Worm (Caenorhabditis elegans): Measurements from ENCODE around the gene set-23.

ce11 chrIV:1633445-1633844 lies 32.0 kb downstream of the set-23 start, which contains the start of gene Y41D4B.6:
- TF ChIP-seq cog-1 (tag; optimal IDR thresholded peaks at IDR 0.05) (no peak), flt-1 (GFP tag; IDR thresholded peaks at IDR 0.05) (no peak), klf-2 (GFP tag; conservative IDR thresholded peaks at IDR 0.05) (no peak)

All from whole organism, midembryonic.